Fruit fly (Drosophila melanogaster): ENCODE results near the gene CG46525.

CG46525 gene

dm6 chr3L:17485280-17485792 lies 10.3 kb downstream of the CG46525 start (continued):
- TF ChIP-seq chinmo (GFP tag; IDR thresholded peaks at IDR 0.05; ENCODE audit: partially characterized antibody) (0 out of 4 replicates have a peak, but pooled peaks have one; percentile 23), sna (GFP tag; IDR thresholded peaks at IDR 0.05; ENCODE audit: partially characterized antibody) (no peak), CG13894 (tag; optimal IDR thresholded peaks at IDR 0.05) (no peak), CG14014 (GFP tag; IDR thresholded peaks at IDR 0.05) (no peak), ase (GFP tag; IDR thresholded peaks at IDR 0.05) (no peak), CG14667 (GFP tag; IDR thresholded peaks at IDR 0.05) (peak; percentile 31; the same call in 1 of the 2 replicates), NFAT (GFP tag; IDR thresholded peaks at IDR 0.05) (no peak), dan (GFP tag; IDR thresholded peaks at IDR 0.05) (no peak), kay (GFP tag; optimal IDR thresholded peaks at IDR 0.05) (peak; percentile 30), HLH3B (GFP tag; IDR thresholded peaks at IDR 0.05) (peak; percentile 61; the same call in 1 of the 2 replicates), CG4820 (GFP tag; optimal IDR thresholded peaks at IDR 0.05) (peak; percentile 58), CG18262 (tag; optimal IDR thresholded peaks at IDR 0.05) (peak; percentile 79), sim (GFP tag; IDR thresholded peaks at IDR 0.05) (peak; percentile 82; the same call in 1 of the 2 replicates), CG15479 (GFP tag; optimal IDR thresholded peaks at IDR 0.05) (no peak), hkb (optimal IDR thresholded peaks at IDR 0.05) (no peak), hkb (GFP tag; IDR thresholded peaks at IDR 0.05) (peak; percentile 66), caup (GFP tag; optimal IDR thresholded peaks at IDR 0.05; ENCODE audit: severe bottlenecking) (peak; percentile 51), NC2β (GFP tag; optimal IDR thresholded peaks at IDR 0.05) (peak; percentile 74), CG8388 (GFP tag; optimal IDR thresholded peaks at IDR 0.05) (peak; percentile 76), Hr78 (GFP tag; optimal IDR thresholded peaks at IDR 0.05) (peak in 1 of 2 experiments; percentile 85), NfI (GFP tag; optimal IDR thresholded peaks at IDR 0.05) (no peak), danr (GFP tag; IDR thresholded peaks at IDR 0.05) (no peak), lilli (GFP tag; optimal IDR thresholded peaks at IDR 0.05) (no peak), CG10209 (GFP tag; optimal IDR thresholded peaks at IDR 0.05) (peak; percentile 79), CG30403 (GFP tag; optimal IDR thresholded peaks at IDR 0.05) (no peak), Med (GFP tag) (peak; percentile 93), kah (GFP tag; optimal IDR thresholded peaks at IDR 0.05) (peak; percentile 78), Blimp-1 (GFP tag; optimal IDR thresholded peaks at IDR 0.05) (peak; percentile 87), amos (GFP tag; IDR thresholded peaks at IDR 0.05; ENCODE audit: partially characterized antibody) (no peak), prd (optimal IDR thresholded peaks at IDR 0.05) (no peak), prd (GFP tag; IDR thresholded peaks at IDR 0.05) (peak; percentile 18; the same call in 1 of the 3 replicates), CG32532 (GFP tag; IDR thresholded peaks at IDR 0.05) (no peak), Tbp (GFP tag; optimal IDR thresholded peaks at IDR 0.05) (no peak), CG1233 (GFP tag; optimal IDR thresholded peaks at IDR 0.05) (peak; percentile 86), fd64A (GFP tag; optimal IDR thresholded peaks at IDR 0.05) (peak; percentile 98), gsb (GFP tag; IDR thresholded peaks at IDR 0.05) (no peak), sens-2 (GFP tag; IDR thresholded peaks at IDR 0.05) (peak; percentile 68; the same call in 1 of the 2 replicates), CG12659 (GFP tag; optimal IDR thresholded peaks at IDR 0.05) (peak; percentile 40), ken (GFP tag; IDR thresholded peaks at IDR 0.05) (0 out of 3 replicates have a peak, but pooled peaks have one; percentile 42), CG10565 (GFP tag; optimal IDR thresholded peaks at IDR 0.05) (no peak), gt (GFP tag; IDR thresholded peaks at IDR 0.05) (no peak), esg (GFP tag; conservative IDR thresholded peaks at IDR 0.05) (no peak), CG43689 (GFP tag; IDR thresholded peaks at IDR 0.05) (no peak), D19B (GFP tag; optimal IDR thresholded peaks at IDR 0.05) (no peak), HmgZ (tag; optimal IDR thresholded peaks at IDR 0.05) (peak; percentile 23), CG16779 (GFP tag; IDR thresholded peaks at IDR 0.05) (no peak), dm (GFP tag; optimal IDR thresholded peaks at IDR 0.05) (no peak), Eip74EF (GFP tag; optimal IDR thresholded peaks at IDR 0.05) (peak in 1 of 2 experiments; percentile 91), CG30020 (tag; optimal IDR thresholded peaks at IDR 0.05) (peak; percentile 29), ranshi (GFP tag; IDR thresholded peaks at IDR 0.05) (peak; percentile 60; the same call in 1 of the 2 replicates)
